Fruit fly (Drosophila melanogaster) whole organism, embryonic: ENCODE measurements around the gene Sf3b2.

Source experiments
- Bgb ChIP-seq: fragments of 200-800 bp; sonication (Bioruptor generic); IDR thresholded peaks from 2 replicates; pipeline ENCODE4 v1.3.6; 2022; ENCODE audit warnings: missing biosample characterization, missing genetic modification characterization; ENCODE audit not compliant: partially characterized antibody
- C15 ChIP-seq: fragments of 200-800 bp; sonication (Bioruptor generic); IDR thresholded peaks from 3 replicates; pipeline ENCODE4 v1.3.6; 2022; ENCODE audit warnings: missing biosample characterization, missing genetic modification characterization
- CG10267 ChIP-seq: fragments of 200-800 bp; sonication (Bioruptor generic); optimal IDR thresholded peaks from 2 replicates; lab custom pipeline; 2018; ENCODE audit warnings: missing biosample characterization, mild to moderate bottlenecking, missing genetic modification characterization, moderate library complexity
- CG12236 ChIP-seq: fragments of 200-800 bp; sonication (Bioruptor generic); optimal IDR thresholded peaks from 2 replicates; lab custom pipeline; 2016; ENCODE audit warnings: missing biosample characterization, missing genetic modification characterization
- CG12942 ChIP-seq: fragments of 200-800 bp; sonication (Bioruptor generic); optimal IDR thresholded peaks from 3 replicates; lab custom pipeline; 2016; ENCODE audit warnings: missing biosample characterization, missing genetic modification characterization
- CG13296 ChIP-seq: fragments of 200-800 bp; sonication (Bioruptor generic); optimal IDR thresholded peaks from 3 replicates; lab custom pipeline; 2018; ENCODE audit warnings: missing biosample characterization, mild to moderate bottlenecking, missing genetic modification characterization
- CG13424 ChIP-seq: fragments of 200-800 bp; sonication (Bioruptor generic); optimal IDR thresholded peaks from 2 replicates; lab custom pipeline; 2019; ENCODE audit warnings: missing biosample characterization, mild to moderate bottlenecking, missing genetic modification characterization, moderate library complexity
- CG13624 ChIP-seq: fragments of 200-800 bp; sonication (Bioruptor generic); optimal IDR thresholded peaks from 2 replicates; lab custom pipeline; 2016; ENCODE audit warnings: missing biosample characterization, missing genetic modification characterization
- CG17385 ChIP-seq: fragments of 200-800 bp; sonication (Bioruptor generic); optimal IDR thresholded peaks from 3 replicates; lab custom pipeline; 2018; ENCODE audit warnings: missing biosample characterization, mild to moderate bottlenecking, missing genetic modification characterization
- CG17612 ChIP-seq: fragments of 200-800 bp; sonication (Bioruptor generic); IDR thresholded peaks from 2 replicates; pipeline ENCODE4 v1.3.6; 2022; ENCODE audit warnings: missing biosample characterization, missing genetic modification characterization
- CG30020 ChIP-seq: fragments of 200-800 bp; optimal IDR thresholded peaks from 2 replicates; lab custom pipeline; 2019; ENCODE audit warnings: missing biosample characterization, mild to moderate bottlenecking, missing genetic modification characterization, moderate library complexity
- CG31388 ChIP-seq: fragments of 200-800 bp; sonication (Bioruptor generic); optimal IDR thresholded peaks from 2 replicates; lab custom pipeline; 2016; ENCODE audit warnings: missing biosample characterization, missing genetic modification characterization
- CG31441 ChIP-seq: fragments of 200-800 bp; sonication (Bioruptor generic); IDR thresholded peaks from 2 replicates; pipeline ENCODE4 v1.3.6; 2022; ENCODE audit warnings: missing biosample characterization, missing genetic modification characterization
- CG3995 ChIP-seq: fragments of 200-800 bp; sonication (Bioruptor generic); optimal IDR thresholded peaks from 3 replicates; lab custom pipeline; 2016; ENCODE audit warnings: missing biosample characterization, missing genetic modification characterization
- CG4282 ChIP-seq: fragments of 200-800 bp; sonication (Bioruptor generic); optimal IDR thresholded peaks from 2 replicates; lab custom pipeline; 2016; ENCODE audit warnings: missing biosample characterization, missing genetic modification characterization
- CG8281 ChIP-seq: fragments of 200-800 bp; sonication (Bioruptor generic); optimal IDR thresholded peaks from 2 replicates; lab custom pipeline; 2018; ENCODE audit warnings: missing biosample characterization, mild to moderate bottlenecking, missing genetic modification characterization, moderate library complexity
- CG8290 ChIP-seq, 3 experiments: fragments of 200-800 bp; sonication (Bioruptor generic); optimal IDR thresholded peaks; 2 replicates each; lab custom pipeline; 2016 to 2019; ENCODE audit warnings: missing biosample characterization in 3 of 3, missing genetic modification characterization in 3 of 3, mild to moderate bottlenecking in 2 of 3, moderate library complexity in 1 of 3
- CG8478 ChIP-seq: fragments of >200 bp; optimal IDR thresholded peaks from 2 replicates; lab custom pipeline; 2018
- CG8765 ChIP-seq: fragments of 200-800 bp; sonication (Bioruptor generic); IDR thresholded peaks from 2 replicates; pipeline ENCODE4 v1.3.6; 2022; ENCODE audit warnings: missing biosample characterization, missing genetic modification characterization
- CG8924 ChIP-seq: fragments of 200-800 bp; optimal IDR thresholded peaks from 3 replicates; lab custom pipeline; 2019; ENCODE audit warnings: missing biosample characterization, mild to moderate bottlenecking, missing genetic modification characterization, moderate library complexity
- CG9797 ChIP-seq: fragments of 200-800 bp; sonication (Bioruptor generic); optimal IDR thresholded peaks from 3 replicates; lab custom pipeline; 2018; ENCODE audit warnings: missing biosample characterization, mild to moderate bottlenecking, missing genetic modification characterization
- Doc2 ChIP-seq: fragments of 200-800 bp; sonication (Bioruptor generic); IDR thresholded peaks from 2 replicates; pipeline ENCODE4 v1.3.6; 2022; ENCODE audit warnings: missing biosample characterization, missing genetic modification characterization
- ERR ChIP-seq: fragments of 200-800 bp; sonication (Bioruptor generic); optimal IDR thresholded peaks from 2 replicates; lab custom pipeline; 2016; ENCODE audit warnings: missing biosample characterization, missing genetic modification characterization
- Ets97D ChIP-seq: fragments of 200-800 bp; sonication (Bioruptor generic); optimal IDR thresholded peaks from 3 replicates; lab custom pipeline; 2016; ENCODE audit warnings: missing biosample characterization, missing genetic modification characterization
- Fer2 ChIP-seq: fragments of 200-800 bp; sonication (Bioruptor generic); optimal IDR thresholded peaks from 2 replicates; lab custom pipeline; 2018; ENCODE audit warnings: missing biosample characterization, mild to moderate bottlenecking, missing genetic modification characterization, moderate library complexity
- H2.0 ChIP-seq: fragments of 200-800 bp; sonication (Bioruptor generic); IDR thresholded peaks from 2 replicates; pipeline ENCODE4 v1.3.6; 2022; ENCODE audit warnings: missing biosample characterization, missing genetic modification characterization
- Hand ChIP-seq: fragments of 200-800 bp; sonication (Bioruptor generic); optimal IDR thresholded peaks from 2 replicates; lab custom pipeline; 2017; ENCODE audit warnings: mild to moderate bottlenecking, missing biosample characterization, missing genetic modification reagents, missing genetic modification characterization
- HmgD ChIP-seq: fragments of 200-800 bp; sonication (Bioruptor generic); optimal IDR thresholded peaks from 3 replicates; lab custom pipeline; 2016; ENCODE audit warnings: missing biosample characterization, missing genetic modification characterization
- Hmx ChIP-seq: fragments of 200-800 bp; sonication (Bioruptor generic); optimal IDR thresholded peaks from 2 replicates; lab custom pipeline; 2016; ENCODE audit warnings: missing biosample characterization, missing genetic modification characterization
- Lim3 ChIP-seq: fragments of 200-800 bp; sonication (Bioruptor generic); IDR thresholded peaks from 2 replicates; pipeline ENCODE4 v1.3.6; 2022; ENCODE audit warnings: missing biosample characterization, missing genetic modification characterization
- MBD-R2 ChIP-seq: fragments of 200-800 bp; sonication (Bioruptor generic); IDR thresholded peaks from 2 replicates; pipeline ENCODE4 v1.3.6; 2022; ENCODE audit warnings: missing biosample characterization, missing genetic modification characterization
- MTF-1 ChIP-seq: fragments of 200-800 bp; sonication (Bioruptor generic); optimal IDR thresholded peaks from 2 replicates; lab custom pipeline; 2018; ENCODE audit warnings: missing biosample characterization, mild to moderate bottlenecking, missing genetic modification characterization, borderline replicate concordance
- Max ChIP-seq: fragments of 200-800 bp; sonication (Bioruptor generic); optimal IDR thresholded peaks from 2 replicates; lab custom pipeline; 2016; ENCODE audit warnings: missing biosample characterization, mild to moderate bottlenecking, missing genetic modification characterization
- Mrtf ChIP-seq: fragments of 200-800 bp; sonication (Bioruptor generic); IDR thresholded peaks from 3 replicates; pipeline ENCODE4 v1.3.6; 2022; ENCODE audit warnings: missing biosample characterization, missing genetic modification characterization
- Myb ChIP-seq: fragments of 200-800 bp; sonication (Bioruptor generic); optimal IDR thresholded peaks from 2 replicates; lab custom pipeline; 2016; ENCODE audit warnings: missing biosample characterization, missing genetic modification characterization
- Ptx1 ChIP-seq: fragments of 200-800 bp; sonication (Bioruptor generic); IDR thresholded peaks from 2 replicates; pipeline ENCODE4 v1.3.6; 2022; ENCODE audit warnings: missing biosample characterization, missing genetic modification characterization
- bowl ChIP-seq: fragments of 200-800 bp; sonication (Bioruptor generic); IDR thresholded peaks from 2 replicates; pipeline ENCODE4 v1.3.6; 2022; ENCODE audit warnings: missing biosample characterization, missing genetic modification characterization
- dimm ChIP-seq: fragments of 200-800 bp; sonication (Bioruptor generic); IDR thresholded peaks from 2 replicates; pipeline ENCODE4 v1.3.6; 2022; ENCODE audit warnings: missing biosample characterization, missing genetic modification characterization
- dysf ChIP-seq: fragments of 200-800 bp; sonication (Bioruptor generic); IDR thresholded peaks from 3 replicates; pipeline ENCODE4 v1.3.6; 2022; ENCODE audit warnings: missing biosample characterization, missing genetic modification characterization
- ftz-f1 ChIP-seq: fragments of 200-800 bp; sonication (Bioruptor generic); optimal IDR thresholded peaks from 2 replicates; lab custom pipeline; 2016; ENCODE audit warnings: missing biosample characterization, missing genetic modification characterization
- hkb ChIP-seq, 2 experiments: fragments of 200-800 bp in 1 of 2; fragments of >200 bp in 1 of 2; sonication (Bioruptor generic) in 1 of 2; IDR thresholded peaks in 1 of 2; optimal IDR thresholded peaks in 1 of 2; 2 replicates each; pipeline versions ENCODE4 v1.3.6 to Lab custom; 2017 to 2022; ENCODE audit warnings: missing biosample characterization in 1 of 2, missing genetic modification characterization in 1 of 2
- kni ChIP-seq: fragments of 200-800 bp; sonication (Bioruptor generic); optimal IDR thresholded peaks from 3 replicates; lab custom pipeline; 2017; ENCODE audit warnings: mild to moderate bottlenecking, missing biosample characterization, missing genetic modification reagents, missing genetic modification characterization
- knrl ChIP-seq: fragments of 200-800 bp; sonication (Bioruptor generic); IDR thresholded peaks from 3 replicates; pipeline ENCODE4 v1.3.6; 2022; ENCODE audit warnings: missing biosample characterization, missing genetic modification characterization; ENCODE audit not compliant: partially characterized antibody
- pros ChIP-seq: fragments of 200-800 bp; sonication (Bioruptor generic); optimal IDR thresholded peaks from 3 replicates; lab custom pipeline; 2019; ENCODE audit warnings: missing biosample characterization, mild to moderate bottlenecking, missing genetic modification characterization, moderate library complexity
- rib ChIP-seq: fragments of 200-800 bp; sonication (Bioruptor generic); IDR thresholded peaks from 2 replicates; pipeline ENCODE4 v1.3.6; 2022; ENCODE audit warnings: missing biosample characterization, missing genetic modification characterization
- row ChIP-seq: fragments of 200-800 bp; sonication (Bioruptor generic); IDR thresholded peaks from 3 replicates; pipeline ENCODE4 v1.3.6; 2022; ENCODE audit warnings: missing biosample characterization, missing genetic modification characterization
- sim ChIP-seq: fragments of 200-800 bp; sonication (Bioruptor generic); IDR thresholded peaks from 2 replicates; pipeline ENCODE4 v1.3.6; 2022; ENCODE audit warnings: missing biosample characterization, missing genetic modification characterization
- so ChIP-seq: fragments of 200-800 bp; sonication (Bioruptor generic); IDR thresholded peaks from 3 replicates; pipeline ENCODE4 v1.3.6; 2022; ENCODE audit warnings: missing biosample characterization, missing genetic modification characterization
- unc-4 ChIP-seq: fragments of 200-800 bp; sonication (Bioruptor generic); IDR thresholded peaks from 2 replicates; pipeline ENCODE4 v1.3.6; 2022; ENCODE audit warnings: missing biosample characterization, missing genetic modification characterization; ENCODE audit not compliant: partially characterized antibody
- wor ChIP-seq: fragments of 200-800 bp; sonication (Bioruptor generic); IDR thresholded peaks from 2 replicates; pipeline ENCODE4 v1.3.6; 2022; ENCODE audit warnings: missing biosample characterization, missing genetic modification characterization
- yki ChIP-seq: fragments of >200 bp; optimal IDR thresholded peaks from 3 replicates; lab custom pipeline; 2018

The Sf3b2 gene

dm6 chr2L:3037153-3037579, 8.2 kb upstream of the Sf3b2 start, which contains the start of the genes CG17260 and SerRS (continued):
- TF ChIP-seq Hmx (GFP tag; lab: Kevin White, UChicago) = peak; percentile 84
- peak; percentile 98 for TF ChIP-seq MBD-R2 (GFP tag; lab: Robert Waterston, UW)
- TF ChIP-seq Max (GFP tag; lab: Kevin White, UChicago) = peak; percentile 97
- peak; percentile 95 for TF ChIP-seq dysf
- TF ChIP-seq pros (GFP tag; lab: Kevin White, UChicago) = no peak
- peak; percentile 88 for TF ChIP-seq wor
- peak; percentile 66 for TF ChIP-seq knrl (GFP tag; lab: Robert Waterston, UW)
- TF ChIP-seq CG10267 (tag; lab: Kevin White, UChicago) = peak; percentile 97
- peak; percentile 73 for TF ChIP-seq dimm
- TF ChIP-seq CG31388 = peak; percentile 80
- peak; percentile 90 for TF ChIP-seq CG8924 (tag; lab: Kevin White, UChicago)
- peak; percentile 70 for TF ChIP-seq CG8281 (tag; lab: Kevin White, UChicago)
- peak; percentile 17 for TF ChIP-seq CG9797 (GFP tag; lab: Kevin White, UChicago)
- TF ChIP-seq CG12236 (GFP tag; lab: Kevin White, UChicago) = peak; percentile 71
- TF ChIP-seq Ptx1 (GFP tag; lab: Robert Waterston, UW) = peak; percentile 97
- peak; percentile 71 for TF ChIP-seq HmgD (GFP tag; lab: Kevin White, UChicago)
- no peak for TF ChIP-seq Bgb
- TF ChIP-seq CG13424 (tag; lab: Kevin White, UChicago) = peak; percentile 94
- peak; percentile 92 for TF ChIP-seq CG12942 (GFP tag; lab: Kevin White, UChicago)
- TF ChIP-seq unc-4 = peak; percentile 56
- TF ChIP-seq H2.0 (GFP tag; lab: Robert Waterston, UW) = peak; percentile 86
- TF ChIP-seq Mrtf = peak; percentile 88
- TF ChIP-seq Lim3 (GFP tag; lab: Robert Waterston, UW) = peak; percentile 57; the same call in 1 of the 2 replicates
- peak; percentile 34 for TF ChIP-seq MTF-1 (GFP tag; lab: Kevin White, UChicago)
- TF ChIP-seq kni (GFP tag; lab: Kevin White, UChicago) = peak; percentile 69
- TF ChIP-seq CG17612 (GFP tag; lab: Robert Waterston, UW) = peak; percentile 78
- TF ChIP-seq so = peak; percentile 83; the same call in 1 of the 3 replicates
- peak; percentile 90 for TF ChIP-seq Fer2 (tag; lab: Kevin White, UChicago)
- peak; percentile 84; the same call in 1 of the 2 replicates for TF ChIP-seq CG8765
- TF ChIP-seq hkb (optimal IDR thresholded peaks at IDR 0.05; lab: Kevin White, UChicago) = peak; percentile 58
- TF ChIP-seq hkb (GFP tag; IDR thresholded peaks at IDR 0.05; lab: Robert Waterston, UW) = peak; percentile 87
- TF ChIP-seq CG13296 (GFP tag; lab: Kevin White, UChicago) = peak; percentile 90
- peak; percentile 88 for TF ChIP-seq rib (GFP tag; lab: Robert Waterston, UW)
- TF ChIP-seq Ets97D (GFP tag; lab: Kevin White, UChicago) = peak; percentile 80
- TF ChIP-seq sim (GFP tag; lab: Robert Waterston, UW) = no peak
- TF ChIP-seq yki (lab: Kevin White, UChicago) = no peak
- no peak for TF ChIP-seq CG8478 (lab: Kevin White, UChicago)
- TF ChIP-seq ftz-f1 (GFP tag; lab: Kevin White, UChicago) = peak; percentile 66
- peak; percentile 73 for TF ChIP-seq CG3995 (GFP tag; lab: Kevin White, UChicago)
- TF ChIP-seq row (GFP tag; lab: Robert Waterston, UW) = peak; percentile 98
- peak; percentile 85 for TF ChIP-seq CG17385 (GFP tag; lab: Kevin White, UChicago)
- peak; percentile 84 for TF ChIP-seq ERR (GFP tag; lab: Kevin White, UChicago)
- TF ChIP-seq bowl (GFP tag; lab: Robert Waterston, UW) = peak; percentile 26; the same call in 1 of the 2 replicates
- TF ChIP-seq Doc2 = peak; percentile 84
- TF ChIP-seq C15 = peak; percentile 79; the same call in 2 of the 3 replicates
- TF ChIP-seq CG30020 (tag; lab: Kevin White, UChicago) = peak; percentile 77
- peak; percentile 26 for TF ChIP-seq Hand
- TF ChIP-seq CG4282 (GFP tag; lab: Kevin White, UChicago) = peak; percentile 54
- peak; percentile 88 for TF ChIP-seq CG8290 (GFP tag; optimal IDR thresholded peaks at IDR 0.05; lab: Kevin White, UChicago)
- peak; percentile 74 to 77 for TF ChIP-seq CG8290 (tag; optimal IDR thresholded peaks at IDR 0.05; lab: Kevin White, UChicago)
- peak; percentile 82 for TF ChIP-seq Myb (GFP tag; lab: Kevin White, UChicago)
- peak; percentile 95 for TF ChIP-seq CG13624 (GFP tag; lab: Kevin White, UChicago)
- no peak for TF ChIP-seq CG31441
